Worm (Caenorhabditis elegans) whole organism, L2 larva: ENCODE results near the gene C33B4.5.

Experiments
- C34F6.9 ChIP-seq: fragments of 150-350 bp; optimal IDR thresholded peaks from 2 replicates; lab custom pipeline; 2014; ENCODE audit warnings: missing biosample characterization, missing genetic modification characterization
- F13H6.1 ChIP-seq: sonication (generic microtip); optimal IDR thresholded peaks from 2 replicates; lab custom pipeline; 2016; ENCODE audit warnings: missing genetic modification characterization, missing compliant biosample characterization
- Y55F3AM.14 ChIP-seq: fragments of 200-800 bp; sonication (Bioruptor generic); optimal IDR thresholded peaks from 2 replicates; lab custom pipeline; 2018; ENCODE audit warnings: mild to moderate bottlenecking, missing genetic modification characterization, missing compliant biosample characterization
- ZK546.5 ChIP-seq: sonication (generic microtip); optimal IDR thresholded peaks from 2 replicates; lab custom pipeline; 2017; ENCODE audit warnings: missing biosample characterization, missing genetic modification characterization
- alr-1 ChIP-seq: fragments of 150-350 bp; optimal IDR thresholded peaks from 2 replicates; lab custom pipeline; 2014; ENCODE audit warnings: missing biosample characterization, missing genetic modification characterization
- aly-2 ChIP-seq: fragments of 150-350 bp; optimal IDR thresholded peaks from 2 replicates; lab custom pipeline; 2014; ENCODE audit warnings: missing biosample characterization, missing genetic modification characterization
- ama-1 ChIP-seq: fragments of 150-350 bp; optimal IDR thresholded peaks from 2 replicates; lab custom pipeline; 2018; ENCODE audit warnings: inconsistent platforms
- ceh-82 ChIP-seq: fragments of 150-350 bp; optimal IDR thresholded peaks from 2 replicates; lab custom pipeline; 2014; ENCODE audit warnings: missing biosample characterization, missing genetic modification characterization
- dmd-4 ChIP-seq: sonication (generic microtip); optimal IDR thresholded peaks from 2 replicates; lab custom pipeline; 2017; ENCODE audit warnings: missing biosample characterization, missing genetic modification characterization
- egl-27 ChIP-seq: sonication (generic microtip); optimal IDR thresholded peaks from 3 replicates; lab custom pipeline; 2017; ENCODE audit warnings: missing biosample characterization, missing genetic modification reagents, missing genetic modification characterization
- gmeb-1 ChIP-seq: fragments of 150-350 bp; optimal IDR thresholded peaks from 2 replicates; lab custom pipeline; 2014; ENCODE audit warnings: missing biosample characterization, missing genetic modification characterization
- lin-11 ChIP-seq: fragments of 150-350 bp; sonication (generic microtip); optimal IDR thresholded peaks from 2 replicates; lab custom pipeline; 2014; ENCODE audit warnings: missing biosample characterization, missing genetic modification characterization, inconsistent platforms, mixed read lengths
- lin-13 ChIP-seq: fragments of 150-350 bp; optimal IDR thresholded peaks from 2 replicates; lab custom pipeline; 2014; ENCODE audit warnings: missing biosample characterization, missing genetic modification reagents, missing genetic modification characterization
- lin-39 ChIP-seq: fragments of 150-350 bp; optimal IDR thresholded peaks from 2 replicates; lab custom pipeline; 2014; ENCODE audit warnings: missing biosample characterization, missing genetic modification reagents, missing genetic modification characterization
- lsy-2 ChIP-seq, 2 experiments: fragments of 150-350 bp in 1 of 2; sonication (generic microtip) in 1 of 2; optimal IDR thresholded peaks; 2 replicates each; lab custom pipeline; 2014 to 2017; ENCODE audit warnings: missing biosample characterization in 2 of 2, missing genetic modification characterization in 2 of 2
- mbf-1 ChIP-seq: sonication (generic microtip); optimal IDR thresholded peaks from 2 replicates; lab custom pipeline; 2017; ENCODE audit warnings: missing biosample characterization, missing genetic modification characterization
- mdl-1 ChIP-seq, 2 experiments: fragments of 150-350 bp in 1 of 2; sonication (generic microtip) in 1 of 2; optimal IDR thresholded peaks; 2 replicates each; lab custom pipeline; 2017; ENCODE audit warnings: missing biosample characterization in 2 of 2, missing genetic modification characterization in 2 of 2
- nhr-10 ChIP-seq: sonication (generic microtip); optimal IDR thresholded peaks from 2 replicates; lab custom pipeline; 2017; ENCODE audit warnings: missing biosample characterization, missing genetic modification characterization
- nhr-11 ChIP-seq: fragments of 150-350 bp; optimal IDR thresholded peaks from 2 replicates; lab custom pipeline; 2014; ENCODE audit warnings: missing biosample characterization, missing genetic modification characterization
- nhr-21 ChIP-seq: fragments of 150-350 bp; optimal IDR thresholded peaks from 2 replicates; lab custom pipeline; 2014; ENCODE audit warnings: missing biosample characterization, missing genetic modification characterization
- nhr-6 ChIP-seq: fragments of 150-350 bp; optimal IDR thresholded peaks from 2 replicates; lab custom pipeline; 2014; ENCODE audit warnings: missing biosample characterization, missing genetic modification characterization
- peb-1 ChIP-seq: fragments of 150-350 bp; optimal IDR thresholded peaks from 2 replicates; lab custom pipeline; 2014; ENCODE audit warnings: missing biosample characterization, missing genetic modification characterization
- sem-4 ChIP-seq: fragments of 150-350 bp; optimal IDR thresholded peaks from 2 replicates; lab custom pipeline; 2014; ENCODE audit warnings: missing biosample characterization, missing genetic modification reagents, missing genetic modification characterization
- skn-1 ChIP-seq: sonication (generic microtip); optimal IDR thresholded peaks from 2 replicates; lab custom pipeline; 2017; ENCODE audit warnings: missing biosample characterization, missing genetic modification characterization
- sma-3 ChIP-seq: sonication (generic microtip); optimal IDR thresholded peaks from 2 replicates; lab custom pipeline; 2016; ENCODE audit warnings: missing genetic modification reagents, missing genetic modification characterization, missing compliant biosample characterization
- sma-9 ChIP-seq, 2 experiments: fragments of 150-350 bp in 1 of 2; sonication (generic microtip) in 1 of 2; optimal IDR thresholded peaks; 2 replicates each; lab custom pipeline; 2014 to 2016; ENCODE audit warnings: missing genetic modification characterization in 2 of 2, mild to moderate bottlenecking in 1 of 2, missing biosample characterization in 1 of 2, missing compliant biosample characterization in 1 of 2, missing genetic modification reagents in 1 of 2, moderate library complexity in 1 of 2
- snpc-4 ChIP-seq: fragments of 150-350 bp; optimal IDR thresholded peaks from 2 replicates; lab custom pipeline; 2014; ENCODE audit warnings: missing biosample characterization, missing genetic modification characterization
- unc-55 ChIP-seq: fragments of 150-350 bp; sonication (generic microtip); optimal IDR thresholded peaks from 3 replicates; lab custom pipeline; 2014; ENCODE audit warnings: missing biosample characterization, missing genetic modification reagents, missing genetic modification characterization
- zag-1 ChIP-seq: fragments of 150-350 bp; optimal IDR thresholded peaks from 2 replicates; lab custom pipeline; 2014; ENCODE audit warnings: missing biosample characterization, missing genetic modification characterization
- ztf-1 ChIP-seq: fragments of 200-800 bp; sonication (Bioruptor generic); conservative IDR thresholded peaks from 2 replicates; pipeline ENCODE4 v1.3.6; 2022; ENCODE audit warnings: missing genetic modification characterization, missing compliant biosample characterization
- ztf-4 ChIP-seq: fragments of 150-350 bp; optimal IDR thresholded peaks from 2 replicates; lab custom pipeline; 2014; ENCODE audit warnings: missing biosample characterization, missing genetic modification characterization

C33B4.5 gene

ce11 chrII:11383058-11383457 lies at the start of gene C33B4.5, which contains the start of gene C33B4.4:
C33B4.5 (plus strand) TSS chrII:11383327.
C33B4.4 (minus strand) TSS chrII:11383442.
- no peak for TF ChIP-seq ztf-1 (GFP tag; lab: Robert Waterston, UW)

DNA sequence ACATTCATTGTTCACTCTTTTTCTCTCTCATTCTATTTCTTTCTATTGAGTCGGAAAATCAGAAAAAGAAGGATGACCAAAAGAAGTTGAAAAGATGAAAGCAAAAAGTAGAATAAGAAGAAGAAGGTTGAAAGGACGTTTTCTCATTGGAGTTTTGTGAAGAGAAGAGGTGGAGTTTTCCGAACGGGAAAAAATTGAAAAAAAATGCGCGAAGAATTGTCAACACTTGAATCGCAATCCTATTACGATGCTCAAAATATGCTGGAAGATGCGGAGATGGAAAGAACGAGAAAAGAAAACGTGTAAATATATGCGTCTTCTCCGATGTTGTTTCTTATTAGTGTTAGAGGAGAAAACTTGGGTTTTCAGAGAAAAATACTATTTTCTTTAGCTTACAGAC lies 49.8 kb upstream of the C33B4.5 start:
- TF ChIP-seq Y55F3AM.14 (GFP tag; lab: Kevin White, UChicago) = no peak
- TF ChIP-seq unc-55 (GFP tag; lab: Kevin White, UChicago) = peak; percentile 28

ce11 chrII:11333846-11334638 lies 49.1 kb upstream of the C33B4.5 start:
- TF ChIP-seq snpc-4 (tag; lab: Kevin White, UChicago) (peak; percentile 54), aly-2 (tag; lab: Kevin White, UChicago) (no peak), lin-39 (tag; lab: Kevin White, UChicago) (no peak), peb-1 (tag; lab: Kevin White, UChicago) (no peak), sma-9 (GFP tag; optimal IDR thresholded peaks at IDR 0.05; lab: Kevin White, UChicago) (peak; percentile 6), sma-9 (tag; optimal IDR thresholded peaks at IDR 0.05; lab: Kevin White, UChicago) (no peak)

ce11 chrII:11335670-11336069 lies 47.5 kb upstream of the C33B4.5 start:
- no peak for TF ChIP-seq nhr-6
- no peak for TF ChIP-seq nhr-11 (tag; lab: Kevin White, UChicago)
- TF ChIP-seq peb-1 (tag; lab: Kevin White, UChicago) = no peak
- no peak for TF ChIP-seq ama-1 (lab: Kevin White, UChicago)
- TF ChIP-seq sma-9 (GFP tag; optimal IDR thresholded peaks at IDR 0.05; lab: Kevin White, UChicago) = no peak
- TF ChIP-seq sma-9 (tag; optimal IDR thresholded peaks at IDR 0.05; lab: Kevin White, UChicago) = no peak
- no peak for TF ChIP-seq nhr-10
- no peak for TF ChIP-seq mdl-1 (tag; optimal IDR thresholded peaks at IDR 0.05; lab: Kevin White, UChicago)
- TF ChIP-seq mbf-1 (tag; lab: Kevin White, UChicago) = no peak
- no peak for TF ChIP-seq F13H6.1 (tag; lab: Kevin White, UChicago)
- no peak for TF ChIP-seq ceh-82
- no peak for TF ChIP-seq skn-1 (tag; lab: Kevin White, UChicago)
- no peak for TF ChIP-seq dmd-4
- no peak for TF ChIP-seq Y55F3AM.14 (GFP tag; lab: Kevin White, UChicago)
- TF ChIP-seq unc-55 (GFP tag; lab: Kevin White, UChicago) = peak; percentile 68
- no peak for TF ChIP-seq gmeb-1
- TF ChIP-seq C34F6.9 (tag; lab: Kevin White, UChicago) = peak; percentile 38
- no peak for TF ChIP-seq lin-39 (tag; lab: Kevin White, UChicago)
- peak; percentile 63 for TF ChIP-seq zag-1
- TF ChIP-seq sma-3 = no peak
- no peak for TF ChIP-seq ztf-4
- TF ChIP-seq lin-13 (GFP tag; lab: Kevin White, UChicago) = no peak

DNA sequence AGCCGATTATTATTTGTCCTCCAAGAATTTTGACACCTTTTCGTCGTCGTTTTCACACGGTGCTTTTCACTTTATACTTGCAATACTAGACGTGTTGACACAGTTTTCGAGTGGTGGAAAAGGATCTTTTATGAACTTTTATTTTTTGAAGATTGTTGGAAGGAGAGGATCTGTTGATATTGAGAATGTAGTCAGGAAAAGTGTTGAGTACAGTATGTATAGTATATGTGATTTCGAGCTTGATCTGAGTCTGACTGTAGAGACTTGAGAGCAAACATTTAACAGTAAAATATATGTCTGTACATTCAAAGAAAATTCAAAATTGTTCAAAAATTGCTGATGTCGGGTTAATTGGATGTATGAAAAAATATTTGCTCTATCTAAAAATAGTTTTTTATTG lies 47.0 kb upstream of the C33B4.5 start:
- TF ChIP-seq ama-1 (lab: Kevin White, UChicago) = peak; percentile 28
- no peak for TF ChIP-seq ZK546.5 (tag; lab: Kevin White, UChicago)
- TF ChIP-seq nhr-21 = peak; percentile 44
- TF ChIP-seq egl-27 (tag; lab: Kevin White, UChicago) = no peak

ce11 chrII:11336640-11337241 lies 46.4 kb upstream of the C33B4.5 start:
- no peak for TF ChIP-seq ztf-1 (GFP tag; lab: Robert Waterston, UW)

- TF ChIP-seq lsy-2 (tag; optimal IDR thresholded peaks at IDR 0.05; lab: Kevin White, UChicago) (no peak), skn-1 (tag; lab: Kevin White, UChicago) (no peak), lin-11 (no peak), sem-4 (tag; lab: Kevin White, UChicago) (peak; percentile 37), ztf-1 (GFP tag; lab: Robert Waterston, UW) (no peak), nhr-21 (peak; percentile 36), alr-1 (tag; lab: Kevin White, UChicago) (no peak), ceh-82 (no peak), unc-55 (GFP tag; lab: Kevin White, UChicago) (peak; percentile 64), sma-9 (GFP tag; optimal IDR thresholded peaks at IDR 0.05; lab: Kevin White, UChicago) (no peak), sma-9 (tag; optimal IDR thresholded peaks at IDR 0.05; lab: Kevin White, UChicago) (no peak), ama-1 (lab: Kevin White, UChicago) (peak; percentile 69)
Measured at ce11 chrII:11337497-11338040, 45.6 kb upstream of the C33B4.5 start, which contains the start of gene sqt-1. sqt-1 (minus strand) TSS chrII:11337837.
